Fruit fly (Drosophila melanogaster): ENCODE results near the gene CG34299.

DNA sequence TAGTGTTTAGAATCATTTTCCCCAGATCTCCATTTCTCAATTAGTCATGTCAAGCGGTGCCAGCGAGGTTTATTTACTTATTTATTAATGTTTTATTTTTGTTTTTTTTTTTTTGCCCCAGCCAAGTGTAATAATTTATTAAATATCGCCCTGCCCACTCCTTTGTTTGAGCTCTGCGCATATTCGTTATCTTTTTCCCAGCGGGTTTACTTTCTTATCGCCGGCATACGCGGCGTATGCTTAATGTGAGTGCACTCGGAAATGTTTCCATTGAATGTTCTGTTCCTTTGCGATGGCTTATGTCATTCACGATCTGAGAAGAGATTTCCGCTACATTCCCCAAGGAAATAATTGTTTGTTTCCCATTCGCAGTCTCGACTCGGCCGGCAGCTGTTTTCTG, 48.3 kb downstream of the CG34299 start:
- TF ChIP-seq seq (GFP tag; IDR thresholded peaks at IDR 0.05) (no peak), Vsx1 (GFP tag; optimal IDR thresholded peaks at IDR 0.05) (no peak), CG17802 (tag; optimal IDR thresholded peaks at IDR 0.05) (no peak), run (tag; optimal IDR thresholded peaks at IDR 0.05) (no peak), sens (GFP tag) (no peak), Atf6 (GFP tag; IDR thresholded peaks at IDR 0.05) (no peak), sens-2 (GFP tag; IDR thresholded peaks at IDR 0.05) (no peak), nom (GFP tag; optimal IDR thresholded peaks at IDR 0.05) (no peak), scrt (GFP tag; optimal IDR thresholded peaks at IDR 0.05) (no peak), HLH4C (GFP tag; IDR thresholded peaks at IDR 0.05; ENCODE audit: partially characterized antibody) (no peak), pho (GFP tag; optimal IDR thresholded peaks at IDR 0.05) (no peak), Kr (GFP tag; optimal IDR thresholded peaks at IDR 0.05) (no peak), Atf3 (GFP tag; optimal IDR thresholded peaks at IDR 0.05) (no peak)

Measured in whole organism, embryonic.